Worm (Caenorhabditis elegans) whole organism, mixed stage, embryonic: Measurements from ENCODE around the gene C26B2.2.

Source experiments
- M03D4.4 ChIP-seq: sonication (generic microtip); optimal IDR thresholded peaks from 2 replicates; lab custom pipeline; 2017; ENCODE audit warnings: mild to moderate bottlenecking, missing genetic modification characterization, missing compliant biosample characterization
- bed-3 ChIP-seq: fragments of 200-800 bp; sonication (Bioruptor generic); optimal IDR thresholded peaks from 3 replicates; lab custom pipeline; 2018; ENCODE audit warnings: mild to moderate bottlenecking, missing genetic modification characterization, moderate library complexity, missing compliant biosample characterization
- blmp-1 ChIP-seq: fragments of 150-350 bp; optimal IDR thresholded peaks from 2 replicates; lab custom pipeline; 2014; ENCODE audit warnings: missing biosample characterization, missing genetic modification characterization
- ceh-39 ChIP-seq: fragments of 150-350 bp; optimal IDR thresholded peaks from 2 replicates; lab custom pipeline; 2014; ENCODE audit warnings: missing biosample characterization, missing genetic modification characterization
- ceh-43 ChIP-seq: fragments of 200-800 bp; sonication (Bioruptor generic); optimal IDR thresholded peaks from 2 replicates; lab custom pipeline; 2018; ENCODE audit warnings: mild to moderate bottlenecking, missing genetic modification characterization, moderate library complexity, missing compliant biosample characterization
- ces-1 ChIP-seq: fragments of 150-350 bp; optimal IDR thresholded peaks from 2 replicates; lab custom pipeline; 2014; ENCODE audit warnings: missing biosample characterization, missing genetic modification reagents, missing genetic modification characterization
- drap-1 ChIP-seq: fragments of 200-800 bp; sonication (Bioruptor generic); optimal IDR thresholded peaks from 3 replicates; lab custom pipeline; 2018; ENCODE audit warnings: mild to moderate bottlenecking, missing genetic modification characterization, missing compliant biosample characterization
- elt-1 ChIP-seq: sonication (generic microtip); optimal IDR thresholded peaks from 2 replicates; lab custom pipeline; 2017; ENCODE audit warnings: missing genetic modification characterization, mild to moderate bottlenecking, missing compliant biosample characterization, antibody characterized with exemption, moderate library complexity, borderline replicate concordance; ENCODE audit not compliant: insufficient read depth
- elt-3 ChIP-seq: fragments of 150-350 bp; optimal IDR thresholded peaks from 2 replicates; lab custom pipeline; 2014; ENCODE audit warnings: missing biosample characterization, missing genetic modification characterization
- ham-2 ChIP-seq: fragments of 200-800 bp; sonication (Bioruptor generic); optimal IDR thresholded peaks from 2 replicates; lab custom pipeline; 2018; ENCODE audit warnings: mild to moderate bottlenecking, missing genetic modification characterization, missing compliant biosample characterization
- hlh-1 ChIP-seq: fragments of 150-350 bp; optimal IDR thresholded peaks from 2 replicates; lab custom pipeline; 2014; ENCODE audit warnings: missing biosample characterization, missing genetic modification reagents, missing genetic modification characterization
- lin-32 ChIP-seq: fragments of 200-800 bp; sonication (Bioruptor generic); optimal IDR thresholded peaks from 2 replicates; lab custom pipeline; 2018; ENCODE audit warnings: mild to moderate bottlenecking, missing genetic modification characterization, missing compliant biosample characterization
- lsy-2 ChIP-seq: fragments of 150-350 bp; optimal IDR thresholded peaks from 2 replicates; lab custom pipeline; 2014; ENCODE audit warnings: missing biosample characterization, missing genetic modification characterization
- mab-5 ChIP-seq: fragments of 150-350 bp; optimal IDR thresholded peaks from 2 replicates; lab custom pipeline; 2014; ENCODE audit warnings: missing biosample characterization, missing genetic modification characterization
- mep-1 ChIP-seq: fragments of 150-350 bp; optimal IDR thresholded peaks from 2 replicates; lab custom pipeline; 2017; ENCODE audit warnings: missing biosample characterization, missing genetic modification reagents, missing genetic modification characterization, inconsistent platforms
- mls-2 ChIP-seq: sonication (generic microtip); optimal IDR thresholded peaks from 2 replicates; lab custom pipeline; 2016; ENCODE audit warnings: mild to moderate bottlenecking, missing genetic modification characterization, moderate library complexity, missing compliant biosample characterization
- nhr-12 ChIP-seq: fragments of 150-350 bp; optimal IDR thresholded peaks from 2 replicates; lab custom pipeline; 2014; ENCODE audit warnings: missing biosample characterization, missing genetic modification characterization
- nhr-2 ChIP-seq: fragments of 150-350 bp; optimal IDR thresholded peaks from 2 replicates; lab custom pipeline; 2014; ENCODE audit warnings: missing biosample characterization, missing genetic modification characterization
- nhr-28 ChIP-seq: fragments of 150-350 bp; optimal IDR thresholded peaks from 2 replicates; lab custom pipeline; 2014; ENCODE audit warnings: missing biosample characterization, missing genetic modification characterization
- pha-4 ChIP-seq: fragments of 150-350 bp; optimal IDR thresholded peaks from 2 replicates; lab custom pipeline; 2018; ENCODE audit warnings: missing biosample characterization, missing genetic modification reagents, missing genetic modification characterization
- sem-2 ChIP-seq: fragments of 200-800 bp; sonication (Bioruptor generic); optimal IDR thresholded peaks from 2 replicates; lab custom pipeline; 2018; ENCODE audit warnings: mild to moderate bottlenecking, missing genetic modification characterization, missing compliant biosample characterization
- snpc-4 ChIP-seq: fragments of 150-350 bp; optimal IDR thresholded peaks from 2 replicates; lab custom pipeline; 2014; ENCODE audit warnings: missing biosample characterization, missing genetic modification characterization
- unc-120 ChIP-seq: sonication (generic microtip); optimal IDR thresholded peaks from 2 replicates; lab custom pipeline; 2017; ENCODE audit warnings: missing genetic modification characterization, missing compliant biosample characterization; ENCODE audit not compliant: poor library complexity, severe bottlenecking
- unc-39 ChIP-seq: fragments of 150-350 bp; optimal IDR thresholded peaks from 2 replicates; lab custom pipeline; 2014; ENCODE audit warnings: missing biosample characterization, missing genetic modification characterization
- unc-62 ChIP-seq: fragments of 150-350 bp; optimal IDR thresholded peaks from 2 replicates; lab custom pipeline; 2014; ENCODE audit warnings: missing biosample characterization, missing genetic modification reagents, missing genetic modification characterization
- zip-8 ChIP-seq: fragments of 150-350 bp; optimal IDR thresholded peaks from 2 replicates; lab custom pipeline; 2014; ENCODE audit warnings: missing biosample characterization, missing genetic modification characterization
- ztf-11 ChIP-seq: fragments of 150-350 bp; optimal IDR thresholded peaks from 2 replicates; lab custom pipeline; 2014; ENCODE audit warnings: missing biosample characterization, missing genetic modification characterization

C26B2.2 gene

ce11 chrIV:8040610-8041317 lies 18.8 kb upstream of the C26B2.2 start:
- TF ChIP-seq unc-39 (tag; lab: Kevin White, UChicago): no peak
- TF ChIP-seq ces-1: peak; percentile 84
- TF ChIP-seq, all 35 proteins: peak for 1

ce11 chrIV:8036492-8036891 lies 14.6 kb upstream of the C26B2.2 start:
- TF ChIP-seq unc-62 (GFP tag; lab: Kevin White, UChicago) (peak; percentile 9), drap-1 (GFP tag; lab: Kevin White, UChicago) (no peak)
- TF ChIP-seq, all 35 proteins: peak for 1

- TF ChIP-seq unc-120: no peak
- TF ChIP-seq mep-1 (tag; lab: Kevin White, UChicago): no peak
- no peak for TF ChIP-seq zip-8 (tag; lab: Kevin White, UChicago)
- TF ChIP-seq nhr-12: no peak
- no peak for TF ChIP-seq sem-2 (GFP tag; lab: Kevin White, UChicago)
- no peak for TF ChIP-seq lin-32
- TF ChIP-seq elt-3: no peak
- no peak for TF ChIP-seq mls-2
- TF ChIP-seq ztf-11 (tag; lab: Kevin White, UChicago): no peak
- no peak for TF ChIP-seq blmp-1 (tag; lab: Kevin White, UChicago)
- TF ChIP-seq snpc-4 (tag; lab: Kevin White, UChicago): no peak
- TF ChIP-seq, all 35 proteins: peak for 0
Measured at ce11 chrIV:8034182-8034581, 12.3 kb upstream of the C26B2.2 start.

ce11 chrIV:8032135-8032915 lies 10.4 kb upstream of the C26B2.2 start:
- no peak for TF ChIP-seq unc-62 (GFP tag; lab: Kevin White, UChicago)
- no peak for TF ChIP-seq mab-5 (tag; lab: Kevin White, UChicago)
- no peak for TF ChIP-seq ham-2 (GFP tag; lab: Kevin White, UChicago)
- no peak for TF ChIP-seq ces-1
- no peak for TF ChIP-seq elt-3
- no peak for TF ChIP-seq nhr-2 (tag; lab: Kevin White, UChicago)
- no peak for TF ChIP-seq pha-4 (tag; lab: Kevin White, UChicago)
- no peak for TF ChIP-seq bed-3
- TF ChIP-seq nhr-28 (tag; lab: Kevin White, UChicago): no peak
- TF ChIP-seq ztf-11 (tag; lab: Kevin White, UChicago): no peak

ce11 chrIV:8030099-8030498 lies 8.2 kb upstream of the C26B2.2 start:
- no peak for TF ChIP-seq unc-120
- no peak for TF ChIP-seq hlh-1 (tag; lab: Kevin White, UChicago)
- TF ChIP-seq elt-1 (tag; lab: Kevin White, UChicago): no peak
- TF ChIP-seq nhr-12: no peak
- TF ChIP-seq lsy-2: no peak
- TF ChIP-seq ceh-43: no peak
- no peak for TF ChIP-seq M03D4.4 (tag; lab: Kevin White, UChicago)
- no peak for TF ChIP-seq drap-1 (GFP tag; lab: Kevin White, UChicago)
- no peak for TF ChIP-seq blmp-1 (tag; lab: Kevin White, UChicago)
- TF ChIP-seq sem-2 (GFP tag; lab: Kevin White, UChicago): no peak
- no peak for TF ChIP-seq elt-3
- TF ChIP-seq ceh-39: no peak

- TF ChIP-seq hlh-1 (tag; lab: Kevin White, UChicago) (no peak), nhr-28 (tag; lab: Kevin White, UChicago) (no peak), bed-3 (no peak), mep-1 (tag; lab: Kevin White, UChicago) (no peak), pha-4 (tag; lab: Kevin White, UChicago) (no peak), ham-2 (GFP tag; lab: Kevin White, UChicago) (no peak), nhr-2 (tag; lab: Kevin White, UChicago) (no peak), elt-3 (no peak), unc-120 (no peak)
Measured at ce11 chrIV:8029413-8029812, 7.5 kb upstream of the C26B2.2 start, which contains the start of gene nhr-31. nhr-31 (minus strand) TSS chrIV:8029513.
